Fruit fly (Drosophila melanogaster): Measurements from ENCODE around the gene CG34015.

- no peak for TF ChIP-seq ttk (optimal IDR thresholded peaks at IDR 0.05)
- no peak for TF ChIP-seq h (optimal IDR thresholded peaks at IDR 0.05)
- TF ChIP-seq insv (optimal IDR thresholded peaks at IDR 0.05), result no peak
- no peak for TF ChIP-seq psq (optimal IDR thresholded peaks at IDR 0.05)
- TF ChIP-seq Myc (optimal IDR thresholded peaks at IDR 0.05), result no peak
- no peak for TF ChIP-seq Sin3A (optimal IDR thresholded peaks at IDR 0.05)
Measured at dm6 chrX:16414451-16415368, 33.4 kb downstream of the CG34015 start, which contains the start of gene Traf-like.

Data from Kc167 (cell line).